Worm (Caenorhabditis elegans) whole organism, late embryonic: ENCODE data around the gene C06H5.11.
"Not testable (repeated sequence)": the region's sequence is repeated elsewhere in the genome, so short reads cannot be mapped to it uniquely, and the experiment has no call there.

Experiments
- C08G9.2 ChIP-seq: sonication (generic microtip); optimal IDR thresholded peaks from 2 replicates; lab custom pipeline; 2016; ENCODE audit warnings: mild to moderate bottlenecking, missing genetic modification characterization, moderate library complexity, missing compliant biosample characterization
- F13H6.1 ChIP-seq: sonication (generic microtip); optimal IDR thresholded peaks from 2 replicates; lab custom pipeline; 2016; ENCODE audit warnings: missing genetic modification characterization, missing compliant biosample characterization
- K02D7.2 ChIP-seq: sonication (generic microtip); optimal IDR thresholded peaks from 2 replicates; lab custom pipeline; 2017; ENCODE audit warnings: mild to moderate bottlenecking, missing genetic modification characterization, missing compliant biosample characterization
- K09A11.1 ChIP-seq: sonication (generic microtip); optimal IDR thresholded peaks from 2 replicates; lab custom pipeline; 2017; ENCODE audit warnings: antibody characterized with exemption, mild to moderate bottlenecking, missing genetic modification characterization, missing compliant biosample characterization; ENCODE audit not compliant: insufficient read depth
- T23F11.4 ChIP-seq: fragments of 200-800 bp; sonication (Bioruptor generic); optimal IDR thresholded peaks from 2 replicates; lab custom pipeline; 2018; ENCODE audit warnings: mild to moderate bottlenecking, missing genetic modification characterization, missing compliant biosample characterization
- ahr-1 ChIP-seq: sonication (generic microtip); optimal IDR thresholded peaks from 2 replicates; lab custom pipeline; 2016; ENCODE audit warnings: missing genetic modification characterization, missing compliant biosample characterization
- ceh-14 ChIP-seq: sonication (generic microtip); optimal IDR thresholded peaks from 2 replicates; lab custom pipeline; 2016; ENCODE audit warnings: missing genotype, missing genetic modification characterization, missing compliant biosample characterization
- ceh-18 ChIP-seq: sonication (generic microtip); optimal IDR thresholded peaks from 2 replicates; lab custom pipeline; 2016; ENCODE audit warnings: missing genetic modification characterization, missing compliant biosample characterization
- ceh-19 ChIP-seq: fragments of 200-800 bp; sonication (Bioruptor generic); optimal IDR thresholded peaks from 2 replicates; lab custom pipeline; 2018; ENCODE audit warnings: mild to moderate bottlenecking, missing genetic modification characterization, missing compliant biosample characterization
- ceh-22 ChIP-seq: sonication (generic microtip); optimal IDR thresholded peaks from 2 replicates; lab custom pipeline; 2017; ENCODE audit warnings: missing biosample characterization, missing genetic modification characterization
- ceh-30 ChIP-seq: fragments of 150-350 bp; optimal IDR thresholded peaks from 2 replicates; lab custom pipeline; 2014; ENCODE audit warnings: missing biosample characterization, missing genetic modification characterization
- ceh-34 ChIP-seq: sonication (generic microtip); optimal IDR thresholded peaks from 2 replicates; lab custom pipeline; 2016; ENCODE audit warnings: mild to moderate bottlenecking, missing genetic modification characterization, missing compliant biosample characterization
- dve-1 ChIP-seq: sonication (generic microtip); optimal IDR thresholded peaks from 2 replicates; lab custom pipeline; 2017; ENCODE audit warnings: antibody characterized with exemption, mild to moderate bottlenecking, missing genetic modification characterization, missing compliant biosample characterization
- elt-2 ChIP-seq: sonication (generic microtip); optimal IDR thresholded peaks from 2 replicates; lab custom pipeline; 2016; ENCODE audit warnings: missing genetic modification reagents, missing genetic modification characterization, missing compliant biosample characterization
- elt-4 ChIP-seq: sonication (generic microtip); optimal IDR thresholded peaks from 2 replicates; lab custom pipeline; 2016; ENCODE audit warnings: missing genetic modification characterization, missing compliant biosample characterization
- eyg-1 ChIP-seq: sonication (generic microtip); optimal IDR thresholded peaks from 2 replicates; lab custom pipeline; 2016; ENCODE audit warnings: missing genotype, missing genetic modification characterization, missing compliant biosample characterization
- hlh-13 ChIP-seq: fragments of 200-800 bp; sonication (Bioruptor generic); optimal IDR thresholded peaks from 2 replicates; lab custom pipeline; 2018; ENCODE audit warnings: mild to moderate bottlenecking, missing genetic modification characterization, missing compliant biosample characterization
- hlh-8 ChIP-seq: sonication (generic microtip); optimal IDR thresholded peaks from 2 replicates; lab custom pipeline; 2016; ENCODE audit warnings: missing genotype, missing genetic modification characterization, missing compliant biosample characterization
- lim-6 ChIP-seq: sonication (generic microtip); optimal IDR thresholded peaks from 2 replicates; lab custom pipeline; 2016; ENCODE audit warnings: missing genetic modification characterization, missing compliant biosample characterization
- lin-11 ChIP-seq: fragments of 200-800 bp; sonication (Bioruptor generic); optimal IDR thresholded peaks from 2 replicates; lab custom pipeline; 2018; ENCODE audit warnings: mild to moderate bottlenecking, missing genetic modification characterization, missing compliant biosample characterization
- mec-3 ChIP-seq: sonication (generic microtip); optimal IDR thresholded peaks from 2 replicates; lab custom pipeline; 2016; ENCODE audit warnings: borderline replicate concordance, missing genetic modification characterization, missing compliant biosample characterization
- nfya-1 ChIP-seq: sonication (generic microtip); optimal IDR thresholded peaks from 2 replicates; lab custom pipeline; 2017; ENCODE audit warnings: missing genetic modification characterization, mild to moderate bottlenecking, missing compliant biosample characterization, antibody characterized with exemption, moderate library complexity
- pag-3 ChIP-seq: sonication (generic microtip); optimal IDR thresholded peaks from 2 replicates; lab custom pipeline; 2016; ENCODE audit warnings: missing compliant biosample characterization, missing genetic modification characterization, borderline replicate concordance
- pat-9 ChIP-seq: fragments of 200-800 bp; sonication (Bioruptor generic); optimal IDR thresholded peaks from 2 replicates; lab custom pipeline; 2018; ENCODE audit warnings: mild to moderate bottlenecking, missing genetic modification characterization, moderate library complexity, missing compliant biosample characterization
- pqm-1 ChIP-seq: sonication (generic microtip); optimal IDR thresholded peaks from 2 replicates; lab custom pipeline; 2016; ENCODE audit warnings: missing genetic modification characterization, missing compliant biosample characterization
- pros-1 ChIP-seq: fragments of 150-350 bp; optimal IDR thresholded peaks from 2 replicates; lab custom pipeline; 2014; ENCODE audit warnings: missing biosample characterization, missing genetic modification reagents, missing genetic modification characterization
- ref-2 ChIP-seq: sonication (generic microtip); optimal IDR thresholded peaks from 2 replicates; lab custom pipeline; 2016; ENCODE audit warnings: missing genetic modification characterization, missing compliant biosample characterization
- rnt-1 ChIP-seq: sonication (generic microtip); optimal IDR thresholded peaks from 2 replicates; lab custom pipeline; 2016; ENCODE audit warnings: missing genetic modification characterization, missing compliant biosample characterization
- sox-4 ChIP-seq: sonication (generic microtip); optimal IDR thresholded peaks from 2 replicates; lab custom pipeline; 2017; ENCODE audit warnings: mild to moderate bottlenecking, missing genetic modification characterization, inconsistent platforms, missing compliant biosample characterization
- ttx-3 ChIP-seq: sonication (generic microtip); optimal IDR thresholded peaks from 2 replicates; lab custom pipeline; 2016; ENCODE audit warnings: missing genetic modification reagents, missing genetic modification characterization, missing compliant biosample characterization
- unc-3 ChIP-seq, 2 experiments: fragments of 200-800 bp in 1 of 2; sonication (Bioruptor generic) in 1 of 2; sonication (generic microtip) in 1 of 2; conservative IDR thresholded peaks in 1 of 2; optimal IDR thresholded peaks in 1 of 2; 2 replicates each; pipeline versions ENCODE4 v1.3.6 to Lab custom; 2016 to 2022; ENCODE audit warnings: missing compliant biosample characterization in 2 of 2, missing genetic modification characterization in 2 of 2, missing genetic modification reagents in 1 of 2
- unc-42 ChIP-seq: sonication (generic microtip); optimal IDR thresholded peaks from 2 replicates; lab custom pipeline; 2016; ENCODE audit warnings: missing genotype, missing genetic modification characterization, missing compliant biosample characterization
- unc-86 ChIP-seq: sonication (generic microtip); optimal IDR thresholded peaks from 2 replicates; lab custom pipeline; 2016; ENCODE audit warnings: missing genetic modification characterization, missing compliant biosample characterization

The C06H5.11 gene

ce11 chrV:17897646-17898045 lies 3.8 kb upstream of the C06H5.11 start, which contains the start of gene C06H5.13:
Gene C06H5.13 (minus strand): TSS chrV:17897746.
- TF ChIP-seq ceh-14 (tag; lab: Kevin White, UChicago); ceh-30; lim-6 (tag; lab: Kevin White, UChicago): not testable (repeated sequence)
- TF ChIP-seq, all 69 proteins: peak for 0; not testable (repeated sequence) for 69

ce11 chrV:17896736-17897353 lies 3.0 kb upstream of the C06H5.11 start, which contains the start of gene fbxa-156:
Gene fbxa-156 (minus strand): TSS chrV:17896786.
- TF ChIP-seq unc-86 (tag; lab: Kevin White, UChicago) (no peak), ceh-22 (tag; lab: Kevin White, UChicago) (no peak), ahr-1 (tag; lab: Kevin White, UChicago) (no peak), ref-2 (no peak), ttx-3 (tag; lab: Kevin White, UChicago) (no peak), pqm-1 (no peak), C08G9.2 (no peak), dve-1 (tag; lab: Kevin White, UChicago) (no peak), nfya-1 (tag; lab: Kevin White, UChicago) (no peak), hlh-13 (no peak), ceh-34 (tag; lab: Kevin White, UChicago) (no peak), lin-11 (tag; lab: Kevin White, UChicago) (no peak), hlh-8 (tag; lab: Kevin White, UChicago) (no peak), mec-3 (no peak)
- TF ChIP-seq, all 69 proteins: peak for 0

ce11 chrV:17894485-17894884 lies 626 bp upstream of the C06H5.11 start, which contains the start of gene C06H5.12:
Gene C06H5.12 (plus strand): TSS chrV:17894785.
- not testable (repeated sequence) for TF ChIP-seq pros-1, F13H6.1, K02D7.2 (tag; lab: Kevin White, UChicago)

ce11 chrV:17891317-17891716 lies 2.5 kb downstream of the C06H5.11 start:
- TF ChIP-seq eyg-1 (tag; lab: Kevin White, UChicago), result no peak
- no peak for TF ChIP-seq elt-2 (tag; lab: Kevin White, UChicago)
- TF ChIP-seq rnt-1 (tag; lab: Kevin White, UChicago), result no peak
- TF ChIP-seq ceh-19 (GFP tag; lab: Kevin White, UChicago), result no peak
- no peak for TF ChIP-seq unc-42 (tag; lab: Kevin White, UChicago)
- TF ChIP-seq unc-3 (GFP tag; conservative IDR thresholded peaks at IDR 0.05; lab: Robert Waterston, UW), result no peak
- no peak for TF ChIP-seq unc-3 (tag; optimal IDR thresholded peaks at IDR 0.05; lab: Kevin White, UChicago)
- TF ChIP-seq ceh-18 (tag; lab: Kevin White, UChicago), result no peak
- no peak for TF ChIP-seq T23F11.4 (GFP tag; lab: Kevin White, UChicago)
- TF ChIP-seq elt-4 (tag; lab: Kevin White, UChicago), result no peak
- TF ChIP-seq lim-6 (tag; lab: Kevin White, UChicago), result no peak
- no peak for TF ChIP-seq sox-4 (tag; lab: Kevin White, UChicago)
- TF ChIP-seq hlh-13, result no peak
- no peak for TF ChIP-seq unc-86 (tag; lab: Kevin White, UChicago)
- no peak for TF ChIP-seq K02D7.2 (tag; lab: Kevin White, UChicago)
- no peak for TF ChIP-seq dve-1 (tag; lab: Kevin White, UChicago)
- no peak for TF ChIP-seq ref-2
- TF ChIP-seq pag-3 (tag; lab: Kevin White, UChicago), result no peak
- TF ChIP-seq pat-9 (tag; lab: Kevin White, UChicago), result no peak
- TF ChIP-seq K09A11.1, result no peak
- TF ChIP-seq nfya-1 (tag; lab: Kevin White, UChicago), result no peak
